Worm (Caenorhabditis elegans) whole organism, mixed stage, embryonic: Measurements from ENCODE around the gene C30G7.3.

ENCODE experiments used
- blmp-1 ChIP-seq: fragments of 150-350 bp; optimal IDR thresholded peaks from 2 replicates; lab custom pipeline; 2014; ENCODE audit warnings: missing biosample characterization, missing genetic modification characterization
- ceh-43 ChIP-seq: fragments of 200-800 bp; sonication (Bioruptor generic); optimal IDR thresholded peaks from 2 replicates; lab custom pipeline; 2018; ENCODE audit warnings: mild to moderate bottlenecking, missing genetic modification characterization, moderate library complexity, missing compliant biosample characterization
- pha-4 ChIP-seq: fragments of 150-350 bp; optimal IDR thresholded peaks from 2 replicates; lab custom pipeline; 2018; ENCODE audit warnings: missing biosample characterization, missing genetic modification reagents, missing genetic modification characterization
- snpc-4 ChIP-seq: fragments of 150-350 bp; optimal IDR thresholded peaks from 2 replicates; lab custom pipeline; 2014; ENCODE audit warnings: missing biosample characterization, missing genetic modification characterization
- unc-39 ChIP-seq: fragments of 150-350 bp; optimal IDR thresholded peaks from 2 replicates; lab custom pipeline; 2014; ENCODE audit warnings: missing biosample characterization, missing genetic modification characterization

ce11 chrV:14979937-14980336 lies 34.4 kb upstream of the C30G7.3 start, which contains the start of gene xbx-1:
- TF ChIP-seq unc-39 (tag; lab: Kevin White, UChicago): no peak
- TF ChIP-seq snpc-4 (tag; lab: Kevin White, UChicago): no peak
- TF ChIP-seq pha-4: no peak
- no peak for TF ChIP-seq blmp-1 (tag; lab: Kevin White, UChicago)
- TF ChIP-seq ceh-43 (GFP tag; lab: Kevin White, UChicago): no peak
